Worm (Caenorhabditis elegans) whole organism, midembryonic: ENCODE results near the gene W08F4.12.

Experiments used
- T22C8.4 ChIP-seq: fragments of 200-800 bp; sonication (Bioruptor generic); IDR thresholded peaks from 2 replicates; pipeline ENCODE4 v1.3.6; 2022; ENCODE audit warnings: missing genetic modification characterization, missing compliant biosample characterization
- flt-1 ChIP-seq: fragments of 200-800 bp; sonication (Bioruptor generic); IDR thresholded peaks from 2 replicates; pipeline ENCODE4 v1.3.6; 2022; ENCODE audit warnings: missing genetic modification characterization, missing compliant biosample characterization
- ref-1 ChIP-seq: fragments of 200-800 bp; sonication (Bioruptor generic); conservative IDR thresholded peaks from 2 replicates; pipeline ENCODE4 v1.3.6; 2022; ENCODE audit warnings: missing genetic modification reagents, missing genetic modification characterization, missing compliant biosample characterization
- ztf-29 ChIP-seq: fragments of 200-800 bp; sonication (Bioruptor generic); IDR thresholded peaks from 2 replicates; pipeline ENCODE4 v1.3.6; 2022; ENCODE audit warnings: missing genetic modification reagents, missing genetic modification characterization, missing compliant biosample characterization

- TF ChIP-seq ztf-29 (no peak), ref-1 (GFP tag; lab: Robert Waterston, UW) (no peak), T22C8.4 (no peak), flt-1 (GFP tag; lab: Robert Waterston, UW) (no peak)
These were observed 15.4 kb downstream of the W08F4.12 start, which contains the start of gene W08F4.5 for ce11 chrII:568776-569175.
